Fruit fly (Drosophila melanogaster): ENCODE results near the gene Wnt4.

Gene Wnt4

dm6 chr2L:7301497-7301896 lies 24.5 kb upstream of the Wnt4 start:
- TF ChIP-seq CG17359 (tag; optimal IDR thresholded peaks at IDR 0.05) (peak; percentile 15), CG8290 (GFP tag; optimal IDR thresholded peaks at IDR 0.05) (no peak), CG8290 (tag; optimal IDR thresholded peaks at IDR 0.05) (peak in 1 of 2 experiments; percentile 28), oc (tag; optimal IDR thresholded peaks at IDR 0.05) (peak; percentile 9), Optix (GFP tag; IDR thresholded peaks at IDR 0.05) (0 out of 3 replicates have a peak, but pooled peaks have one; percentile 27), Med (GFP tag) (peak; percentile 65), chif (GFP tag; optimal IDR thresholded peaks at IDR 0.05) (no peak), gce (GFP tag; IDR thresholded peaks at IDR 0.05) (0 out of 3 replicates have a peak, but pooled peaks have one; percentile 28), CG9797 (GFP tag; optimal IDR thresholded peaks at IDR 0.05) (no peak), Nf-YA (GFP tag; IDR thresholded peaks at IDR 0.05) (0 out of 2 replicates have a peak, but pooled peaks have one; percentile 5), CG2678 (tag; optimal IDR thresholded peaks at IDR 0.05) (peak; percentile 8), dysf (GFP tag; IDR thresholded peaks at IDR 0.05) (peak; percentile 31; the same call in 1 of the 3 replicates), sob (GFP tag; IDR thresholded peaks at IDR 0.05) (0 out of 2 replicates have a peak, but pooled peaks have one; percentile 21), ATbp (GFP tag; optimal IDR thresholded peaks at IDR 0.05) (peak; percentile 44), CG5953 (GFP tag; IDR thresholded peaks at IDR 0.05) (0 out of 2 replicates have a peak, but pooled peaks have one; percentile 32), CG3163 (GFP tag; optimal IDR thresholded peaks at IDR 0.05) (no peak), tio (GFP tag; optimal IDR thresholded peaks at IDR 0.05) (no peak), otp (GFP tag; IDR thresholded peaks at IDR 0.05) (peak; percentile 59; the same call in 1 of the 3 replicates), sr (GFP tag; IDR thresholded peaks at IDR 0.05) (0 out of 3 replicates have a peak, but pooled peaks have one; percentile 25), CG9932 (GFP tag; IDR thresholded peaks at IDR 0.05) (0 out of 2 replicates have a peak, but pooled peaks have one; percentile 21), NK7.1 (GFP tag; optimal IDR thresholded peaks at IDR 0.05) (no peak), Nf-YC (tag; optimal IDR thresholded peaks at IDR 0.05) (peak; percentile 5), pros (GFP tag; optimal IDR thresholded peaks at IDR 0.05) (peak; percentile 6), lab (GFP tag; optimal IDR thresholded peaks at IDR 0.05) (peak; percentile 18), lbe (GFP tag; optimal IDR thresholded peaks at IDR 0.05) (no peak), slbo (GFP tag; IDR thresholded peaks at IDR 0.05) (0 out of 2 replicates have a peak, but pooled peaks have one; percentile 6), ci (GFP tag; IDR thresholded peaks at IDR 0.05) (0 out of 3 replicates have a peak, but pooled peaks have one; percentile 46), bcd (GFP tag; optimal IDR thresholded peaks at IDR 0.05) (peak; percentile 13), sim (GFP tag; IDR thresholded peaks at IDR 0.05) (no peak), ttk (GFP tag; IDR thresholded peaks at IDR 0.05) (no peak), CG12769 (tag; optimal IDR thresholded peaks at IDR 0.05) (peak; percentile 10), CG6175 (GFP tag; IDR thresholded peaks at IDR 0.05) (0 out of 3 replicates have a peak, but pooled peaks have one; percentile 43)

dm6 chr2L:7300004-7300403 lies 23.0 kb upstream of the Wnt4 start:
- TF ChIP-seq Poxn (GFP tag; IDR thresholded peaks at IDR 0.05) (no peak), Awh (GFP tag; IDR thresholded peaks at IDR 0.05) (no peak), tll (GFP tag; optimal IDR thresholded peaks at IDR 0.05) (peak in 1 of 2 experiments; percentile 77), ac (GFP tag; optimal IDR thresholded peaks at IDR 0.05) (no peak), twi (tag; optimal IDR thresholded peaks at IDR 0.05) (peak; percentile 65), cas (GFP tag; IDR thresholded peaks at IDR 0.05) (no peak)

dm6 chr2L:7298744-7299366 lies 21.9 kb upstream of the Wnt4 start:
- no peak for TF ChIP-seq CG9609 (GFP tag; optimal IDR thresholded peaks at IDR 0.05)
- no peak for TF ChIP-seq lilli (GFP tag; optimal IDR thresholded peaks at IDR 0.05)
- TF ChIP-seq CG11456 (GFP tag; IDR thresholded peaks at IDR 0.05), result no peak
- peak; percentile 59 for TF ChIP-seq vvl (GFP tag; IDR thresholded peaks at IDR 0.05)
- no peak for TF ChIP-seq sna (GFP tag; IDR thresholded peaks at IDR 0.05; ENCODE audit: partially characterized antibody)
- TF ChIP-seq CG4404 (GFP tag; IDR thresholded peaks at IDR 0.05), result peak; percentile 37; the same call in 1 of the 2 replicates
- no peak for TF ChIP-seq Bteb2 (GFP tag; optimal IDR thresholded peaks at IDR 0.05)
- no peak for TF ChIP-seq CG1024 (GFP tag; IDR thresholded peaks at IDR 0.05)
- TF ChIP-seq CG8281 (tag; optimal IDR thresholded peaks at IDR 0.05), result no peak
- no peak for TF ChIP-seq CTCF (GFP tag; optimal IDR thresholded peaks at IDR 0.05)
- no peak for TF ChIP-seq CG31365 (tag; optimal IDR thresholded peaks at IDR 0.05)
- TF ChIP-seq CG18619 (GFP tag; optimal IDR thresholded peaks at IDR 0.05), result no peak
- TF ChIP-seq p53 (GFP tag; optimal IDR thresholded peaks at IDR 0.05), result no peak

Data from whole organism, embryonic.